Worm (Caenorhabditis elegans): Measurements from ENCODE around the gene tbcb-1.

DNA sequence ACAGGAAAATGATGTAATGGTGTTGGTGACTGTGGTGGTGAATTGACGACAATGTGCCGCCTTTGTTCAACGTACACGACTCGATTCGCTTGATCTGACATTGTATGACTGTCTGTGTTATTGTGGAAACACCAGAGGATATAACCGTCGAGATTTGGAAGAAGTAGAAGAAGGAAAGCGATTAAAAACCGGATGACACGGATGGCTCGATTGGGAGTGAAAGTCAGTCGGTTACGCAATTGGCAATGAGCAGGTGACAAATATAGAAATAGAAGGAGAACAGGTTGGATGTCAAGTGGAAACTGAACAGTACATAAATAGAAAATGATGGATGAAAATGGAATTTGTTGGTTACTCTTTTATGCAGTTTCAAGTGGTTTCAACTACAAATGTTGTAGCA lies 9.0 kb downstream of the tbcb-1 start, which contains the start of gene rdy-2:
- TF ChIP-seq nhr-77 (tag; optimal IDR thresholded peaks at IDR 0.05) (no peak), F13H6.1 (tag; optimal IDR thresholded peaks at IDR 0.05) (no peak), lin-39 (tag; optimal IDR thresholded peaks at IDR 0.05) (no peak), unc-62 (GFP tag; optimal IDR thresholded peaks at IDR 0.05) (no peak), snpc-4 (tag; optimal IDR thresholded peaks at IDR 0.05) (no peak), nhr-25 (tag; optimal IDR thresholded peaks at IDR 0.05) (no peak), ztf-11 (tag; optimal IDR thresholded peaks at IDR 0.05) (no peak), egl-27 (tag; optimal IDR thresholded peaks at IDR 0.05) (no peak), unc-39 (tag; optimal IDR thresholded peaks at IDR 0.05) (no peak), fos-1 (tag; optimal IDR thresholded peaks at IDR 0.05) (no peak), mdl-1 (tag; optimal IDR thresholded peaks at IDR 0.05) (no peak), ZK546.5 (tag; optimal IDR thresholded peaks at IDR 0.05) (no peak), lsy-2 (tag; optimal IDR thresholded peaks at IDR 0.05) (no peak), nhr-237 (tag; optimal IDR thresholded peaks at IDR 0.05) (no peak)

Data from whole organism, L2 larva.